Fruit fly (Drosophila melanogaster) whole organism, prepupa: ENCODE measurements around the gene CG34278.

Source experiments
- CG6163 ChIP-seq: fragments of 200-800 bp; sonication (Bioruptor generic); IDR thresholded peaks from 3 replicates; pipeline ENCODE4 v1.3.6; 2022; ENCODE audit warnings: missing biosample characterization, missing genetic modification characterization
- CG6276 ChIP-seq: fragments of 200-800 bp; sonication (Bioruptor generic); optimal IDR thresholded peaks from 2 replicates; lab custom pipeline; 2017; ENCODE audit warnings: missing biosample characterization, mild to moderate bottlenecking, missing genetic modification characterization
- CG6792 ChIP-seq: fragments of 200-800 bp; sonication (Bioruptor generic); optimal IDR thresholded peaks from 3 replicates; lab custom pipeline; 2016; ENCODE audit warnings: missing biosample characterization, missing genetic modification characterization
- CG6854 ChIP-seq: fragments of 200-800 bp; sonication (Bioruptor generic); optimal IDR thresholded peaks from 2 replicates; lab custom pipeline; 2017; ENCODE audit warnings: missing biosample characterization, mild to moderate bottlenecking, missing genetic modification characterization
- Eip75B ChIP-seq: fragments of 200-800 bp; sonication (Bioruptor generic); optimal IDR thresholded peaks from 3 replicates; lab custom pipeline; 2016; ENCODE audit warnings: missing biosample characterization, missing genetic modification characterization
- Ets96B ChIP-seq: fragments of 200-800 bp; optimal IDR thresholded peaks from 2 replicates; lab custom pipeline; 2019; ENCODE audit warnings: missing biosample characterization, mild to moderate bottlenecking, missing genetic modification characterization, moderate library complexity
- OdsH ChIP-seq: fragments of 200-800 bp; sonication (Bioruptor generic); optimal IDR thresholded peaks from 3 replicates; lab custom pipeline; 2016; ENCODE audit warnings: missing biosample characterization, missing genetic modification characterization
- fkh ChIP-seq: fragments of 200-800 bp; sonication (Bioruptor generic); optimal IDR thresholded peaks from 3 replicates; lab custom pipeline; 2017; ENCODE audit warnings: missing biosample characterization, mild to moderate bottlenecking, missing genetic modification characterization, moderate library complexity
- pdm3 ChIP-seq: fragments of 200-800 bp; sonication (Bioruptor generic); optimal IDR thresholded peaks from 3 replicates; lab custom pipeline; 2016; ENCODE audit warnings: missing biosample characterization, missing genetic modification characterization

DNA sequence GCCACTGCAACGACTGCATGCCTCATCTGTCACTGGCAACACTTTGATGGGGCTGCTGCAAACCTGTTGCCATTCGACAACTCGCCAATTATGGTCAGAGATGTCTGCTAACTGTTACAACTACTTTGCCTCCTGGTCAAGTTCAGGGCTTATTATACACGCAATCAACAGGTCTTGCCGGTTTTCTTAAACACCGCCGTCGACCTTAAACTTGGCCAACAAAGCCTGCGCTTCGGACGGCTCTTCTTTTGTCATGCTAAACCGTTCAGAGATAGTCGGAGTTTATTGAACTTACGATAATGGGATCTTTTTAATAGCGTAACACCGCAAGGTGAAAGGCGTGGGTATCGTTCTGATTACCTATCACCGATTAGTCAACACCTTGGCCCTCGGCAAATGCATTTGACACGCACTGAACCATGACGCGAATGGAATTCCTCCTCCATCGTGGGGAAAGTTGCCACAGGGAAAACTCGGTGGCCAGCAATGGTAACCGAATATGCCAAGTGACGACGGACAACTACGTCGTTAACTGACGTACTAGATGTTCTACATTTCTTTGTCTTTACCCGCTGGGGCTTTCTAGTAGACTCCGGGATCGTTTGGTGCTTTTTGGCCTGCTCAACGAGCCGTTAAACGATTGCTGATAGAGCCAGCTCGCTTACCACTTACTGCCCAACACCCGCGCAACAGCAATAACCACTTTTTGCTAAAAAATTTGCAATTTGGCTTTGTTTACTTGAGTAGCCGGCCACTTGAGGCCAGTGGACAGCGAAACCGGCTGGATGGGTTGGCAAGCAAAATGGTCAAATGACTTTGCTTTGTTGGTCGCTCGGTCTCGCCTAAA, 9.2 kb upstream of the CG34278 start:
- no peak for TF ChIP-seq CG6276 (GFP tag; lab: Kevin White, UChicago)
- TF ChIP-seq pdm3: no peak
- TF ChIP-seq fkh (GFP tag; lab: Kevin White, UChicago): no peak
- no peak for TF ChIP-seq CG6792
- no peak for TF ChIP-seq Ets96B
- no peak for TF ChIP-seq CG6163
- TF ChIP-seq OdsH: no peak
- no peak for TF ChIP-seq Eip75B (GFP tag; lab: Kevin White, UChicago)
- TF ChIP-seq CG6854 (GFP tag; lab: Kevin White, UChicago): no peak
